Fruit fly (Drosophila melanogaster) whole organism, embryonic: Measurements from ENCODE around the gene Ns4.

Source experiments
- Awh ChIP-seq: fragments of 200-800 bp; sonication (Bioruptor generic); IDR thresholded peaks from 2 replicates; pipeline ENCODE4, ENCODE4 v1.3.6; 2022; ENCODE audit warnings: missing biosample characterization, missing genetic modification characterization
- BEAF-32 ChIP-seq: fragments of 200-800 bp; sonication (Bioruptor generic); optimal IDR thresholded peaks from 3 replicates; lab custom pipeline; 2017; ENCODE audit warnings: missing biosample characterization, missing genetic modification characterization, mild to moderate bottlenecking, moderate library complexity, missing genetic modification reagents
- CG10959 ChIP-seq: fragments of 200-800 bp; sonication (Bioruptor generic); IDR thresholded peaks from 2 replicates; pipeline ENCODE4 v1.3.6; 2022; ENCODE audit warnings: missing biosample characterization, missing genetic modification characterization
- CG11085 ChIP-seq: fragments of 200-800 bp; sonication (Bioruptor generic); IDR thresholded peaks from 2 replicates; pipeline ENCODE4 v1.3.6; 2022; ENCODE audit warnings: missing biosample characterization, missing genetic modification characterization
- CG11504 ChIP-seq: fragments of 200-800 bp; sonication (Bioruptor generic); optimal IDR thresholded peaks from 3 replicates; lab custom pipeline; 2019; ENCODE audit warnings: missing biosample characterization, mild to moderate bottlenecking, missing genetic modification characterization, moderate library complexity
- CG11723 ChIP-seq: fragments of 200-800 bp; sonication (Bioruptor generic); optimal IDR thresholded peaks from 2 replicates; lab custom pipeline; 2017; ENCODE audit warnings: missing biosample characterization, mild to moderate bottlenecking, missing genetic modification characterization
- CG1233 ChIP-seq: fragments of 200-800 bp; sonication (Bioruptor generic); optimal IDR thresholded peaks from 4 replicates; lab custom pipeline; 2018; ENCODE audit warnings: missing biosample characterization, mild to moderate bottlenecking, missing genetic modification characterization
- CG13123 ChIP-seq: fragments of 200-800 bp; sonication (Bioruptor generic); optimal IDR thresholded peaks from 2 replicates; lab custom pipeline; 2016; ENCODE audit warnings: missing biosample characterization, missing genetic modification characterization
- CG15073 ChIP-seq: fragments of 200-800 bp; sonication (Bioruptor generic); optimal IDR thresholded peaks from 2 replicates; lab custom pipeline; 2016; ENCODE audit warnings: missing biosample characterization, missing genetic modification characterization
- CG15601 ChIP-seq: fragments of 200-800 bp; sonication (Bioruptor generic); optimal IDR thresholded peaks from 3 replicates; lab custom pipeline; 2019; ENCODE audit warnings: missing biosample characterization, mild to moderate bottlenecking, missing genetic modification characterization, moderate library complexity
- CG1603 ChIP-seq: fragments of 200-800 bp; sonication (Bioruptor generic); optimal IDR thresholded peaks from 2 replicates; lab custom pipeline; 2019; ENCODE audit warnings: missing biosample characterization, mild to moderate bottlenecking, missing genetic modification characterization, moderate library complexity
- CG16779 ChIP-seq: fragments of 200-800 bp; sonication (Bioruptor generic); IDR thresholded peaks from 2 replicates; pipeline ENCODE4 v1.3.6; 2022; ENCODE audit warnings: missing biosample characterization, missing genetic modification characterization
- CG16813 ChIP-seq: fragments of 200-800 bp; sonication (Bioruptor generic); IDR thresholded peaks from 3 replicates; pipeline ENCODE4 v1.3.6; 2022; ENCODE audit warnings: missing biosample characterization, missing genetic modification characterization; ENCODE audit not compliant: partially characterized antibody
- CG18476 ChIP-seq: fragments of 200-800 bp; sonication (Bioruptor generic); optimal IDR thresholded peaks from 2 replicates; lab custom pipeline; 2016; ENCODE audit warnings: missing biosample characterization, mild to moderate bottlenecking, missing genetic modification characterization
- CG18764 ChIP-seq: fragments of 200-800 bp; sonication (Bioruptor generic); optimal IDR thresholded peaks from 3 replicates; lab custom pipeline; 2016; ENCODE audit warnings: missing biosample characterization, missing genetic modification characterization
- CG2120 ChIP-seq: fragments of 200-800 bp; sonication (Bioruptor generic); optimal IDR thresholded peaks from 3 replicates; lab custom pipeline; 2016; ENCODE audit warnings: missing biosample characterization, missing genetic modification characterization
- CG2712 ChIP-seq: fragments of 200-800 bp; optimal IDR thresholded peaks from 3 replicates; lab custom pipeline; 2019; ENCODE audit warnings: missing biosample characterization, mild to moderate bottlenecking, missing genetic modification characterization, moderate library complexity
- CG34224 ChIP-seq: fragments of 200-800 bp; sonication (Bioruptor generic); IDR thresholded peaks from 3 replicates; pipeline ENCODE4 v1.3.6; 2022; ENCODE audit warnings: missing biosample characterization, missing genetic modification characterization; ENCODE audit not compliant: partially characterized antibody
- CG4360 ChIP-seq: fragments of 200-800 bp; sonication (Bioruptor generic); IDR thresholded peaks from 2 replicates; pipeline ENCODE4 v1.3.6; 2022; ENCODE audit warnings: missing biosample characterization, missing genetic modification characterization
- CG7372 ChIP-seq: fragments of 200-800 bp; sonication (Bioruptor generic); IDR thresholded peaks from 2 replicates; pipeline ENCODE4 v1.3.6; 2022; ENCODE audit warnings: missing biosample characterization, missing genetic modification characterization
- CkIIα-i1 ChIP-seq: fragments of 200-800 bp; sonication (Bioruptor generic); IDR thresholded peaks from 2 replicates; pipeline ENCODE4 v1.3.6; 2022; ENCODE audit warnings: missing biosample characterization, missing genetic modification characterization
- CrebB ChIP-seq: fragments of 200-800 bp; sonication (Bioruptor generic); optimal IDR thresholded peaks from 3 replicates; lab custom pipeline; 2018; ENCODE audit warnings: missing biosample characterization, mild to moderate bottlenecking, missing genetic modification characterization
- D ChIP-seq, 2 experiments: fragments of 200-800 bp in 1 of 2; fragments of >200 bp in 1 of 2; sonication (Bioruptor generic) in 1 of 2; optimal IDR thresholded peaks; 2 replicates in 1 of 2; 3 replicates in 1 of 2; lab custom pipeline; 2017; ENCODE audit warnings: mild to moderate bottlenecking in 1 of 2, missing biosample characterization in 1 of 2, missing genetic modification characterization in 1 of 2, missing genetic modification reagents in 1 of 2
- Dll ChIP-seq: fragments of 200-800 bp; sonication (Bioruptor generic); IDR thresholded peaks from 4 replicates; pipeline ENCODE4 v1.3.6; 2022; ENCODE audit warnings: missing biosample characterization, missing genetic modification characterization; ENCODE audit not compliant: partially characterized antibody
- Dref ChIP-seq: fragments of 200-800 bp; sonication (Bioruptor generic); IDR thresholded peaks from 2 replicates; pipeline ENCODE4 v1.3.6; 2022; ENCODE audit warnings: missing biosample characterization, missing genetic modification characterization
- E2f1 ChIP-seq: fragments of 200-800 bp; sonication (Bioruptor generic); IDR thresholded peaks from 2 replicates; pipeline ENCODE4 v1.3.6; 2022; ENCODE audit warnings: missing biosample characterization, missing genetic modification characterization
- H2.0 ChIP-seq: fragments of 200-800 bp; sonication (Bioruptor generic); IDR thresholded peaks from 2 replicates; pipeline ENCODE4 v1.3.6; 2022; ENCODE audit warnings: missing biosample characterization, missing genetic modification characterization
- Kr ChIP-seq: fragments of 200-800 bp; sonication (Bioruptor generic); optimal IDR thresholded peaks from 2 replicates; lab custom pipeline; 2017; ENCODE audit warnings: missing biosample characterization, mild to moderate bottlenecking, missing genetic modification characterization
- Max ChIP-seq: fragments of 200-800 bp; sonication (Bioruptor generic); optimal IDR thresholded peaks from 2 replicates; lab custom pipeline; 2016; ENCODE audit warnings: missing biosample characterization, mild to moderate bottlenecking, missing genetic modification characterization
- Mrtf ChIP-seq: fragments of 200-800 bp; sonication (Bioruptor generic); IDR thresholded peaks from 3 replicates; pipeline ENCODE4 v1.3.6; 2022; ENCODE audit warnings: missing biosample characterization, missing genetic modification characterization
- Myb ChIP-seq: fragments of 200-800 bp; sonication (Bioruptor generic); optimal IDR thresholded peaks from 2 replicates; lab custom pipeline; 2016; ENCODE audit warnings: missing biosample characterization, missing genetic modification characterization
- Oaz ChIP-seq: fragments of 200-800 bp; sonication (Bioruptor generic); IDR thresholded peaks from 2 replicates; pipeline ENCODE4 v1.3.6; 2022; ENCODE audit warnings: missing biosample characterization, missing genetic modification characterization
- Sox100B ChIP-seq: fragments of 200-800 bp; sonication (Bioruptor generic); optimal IDR thresholded peaks from 3 replicates; lab custom pipeline; 2018; ENCODE audit warnings: missing biosample characterization, mild to moderate bottlenecking, missing genetic modification characterization
- Tbp ChIP-seq: fragments of >200 bp; optimal IDR thresholded peaks from 2 replicates; lab custom pipeline; 2018; ENCODE audit warnings: missing biosample characterization, missing genetic modification characterization
- bcd ChIP-seq: fragments of 200-800 bp; sonication (Bioruptor generic); optimal IDR thresholded peaks from 2 replicates; lab custom pipeline; 2017; ENCODE audit warnings: missing biosample characterization, mild to moderate bottlenecking, missing genetic modification characterization
- cas ChIP-seq: fragments of 200-800 bp; sonication (Bioruptor generic); IDR thresholded peaks from 2 replicates; pipeline ENCODE4 v1.3.6; 2022; ENCODE audit warnings: missing biosample characterization, missing genetic modification characterization
- danr ChIP-seq: fragments of 200-800 bp; sonication (Bioruptor generic); IDR thresholded peaks from 2 replicates; pipeline ENCODE4 v1.3.6; 2022; ENCODE audit warnings: missing biosample characterization, missing genetic modification characterization
- dmrt99B ChIP-seq: fragments of 200-800 bp; sonication (Bioruptor generic); optimal IDR thresholded peaks from 2 replicates; lab custom pipeline; 2018; ENCODE audit warnings: missing biosample characterization, mild to moderate bottlenecking, missing genetic modification characterization, moderate library complexity
- ems ChIP-seq: fragments of 200-800 bp; sonication (Bioruptor generic); optimal IDR thresholded peaks from 3 replicates; lab custom pipeline; 2016; ENCODE audit warnings: missing biosample characterization, missing genetic modification characterization
- grau ChIP-seq: fragments of 200-800 bp; optimal IDR thresholded peaks from 3 replicates; lab custom pipeline; 2019; ENCODE audit warnings: missing biosample characterization, mild to moderate bottlenecking, missing genetic modification characterization, moderate library complexity
- hth ChIP-seq: fragments of >200 bp; optimal IDR thresholded peaks from 2 replicates; lab custom pipeline; 2017; ENCODE audit warnings: inconsistent platforms
- ken ChIP-seq: fragments of 200-800 bp; sonication (Bioruptor generic); IDR thresholded peaks from 3 replicates; pipeline ENCODE4 v1.3.6; 2022; ENCODE audit warnings: missing biosample characterization, missing genetic modification characterization
- kni ChIP-seq: fragments of 200-800 bp; sonication (Bioruptor generic); optimal IDR thresholded peaks from 3 replicates; lab custom pipeline; 2017; ENCODE audit warnings: mild to moderate bottlenecking, missing biosample characterization, missing genetic modification reagents, missing genetic modification characterization
- lab ChIP-seq: fragments of 200-800 bp; sonication (Bioruptor generic); optimal IDR thresholded peaks from 3 replicates; lab custom pipeline; 2017; ENCODE audit warnings: missing biosample characterization, missing genetic modification characterization, mild to moderate bottlenecking, moderate library complexity, missing genetic modification reagents
- nerfin-1 ChIP-seq: fragments of 200-800 bp; sonication (Bioruptor generic); optimal IDR thresholded peaks from 3 replicates; lab custom pipeline; 2019; ENCODE audit warnings: missing biosample characterization, mild to moderate bottlenecking, missing genetic modification characterization, moderate library complexity
- run ChIP-seq: fragments of 200-800 bp; sonication (Bioruptor generic); optimal IDR thresholded peaks from 3 replicates; lab custom pipeline; 2018; ENCODE audit warnings: missing biosample characterization, mild to moderate bottlenecking, missing genetic modification characterization
- sens-2 ChIP-seq: fragments of 200-800 bp; sonication (Bioruptor generic); IDR thresholded peaks from 2 replicates; pipeline ENCODE4 v1.3.6; 2022; ENCODE audit warnings: missing biosample characterization, missing genetic modification characterization
- slp2 ChIP-seq: fragments of 200-800 bp; sonication (Bioruptor generic); optimal IDR thresholded peaks from 2 replicates; lab custom pipeline; 2016; ENCODE audit warnings: missing biosample characterization, missing genetic modification characterization
- tin ChIP-seq: fragments of 200-800 bp; sonication (Bioruptor generic); optimal IDR thresholded peaks from 3 replicates; lab custom pipeline; 2016; ENCODE audit warnings: missing biosample characterization, missing genetic modification characterization
- vnd ChIP-seq: fragments of 200-800 bp; sonication (Bioruptor generic); IDR thresholded peaks from 3 replicates; pipeline ENCODE4 v1.3.6; 2022; ENCODE audit warnings: missing biosample characterization, missing genetic modification characterization; ENCODE audit not compliant: partially characterized antibody
- wdn ChIP-seq: fragments of 200-800 bp; sonication (Bioruptor generic); IDR thresholded peaks from 2 replicates; pipeline ENCODE4 v1.3.6; 2022; ENCODE audit warnings: missing biosample characterization, missing genetic modification characterization

The Ns4 gene

dm6 chr2L:20780768-20781167 lies 28.5 kb downstream of the Ns4 start (continued):
- TF ChIP-seq ken (GFP tag; lab: Robert Waterston, UW) (peak; percentile 69; the same call in 2 of the 3 replicates), CkIIα-i1 (GFP tag; lab: Robert Waterston, UW) (no peak), nerfin-1 (tag; lab: Kevin White, UChicago) (peak; percentile 51), CG11723 (GFP tag; lab: Kevin White, UChicago) (peak; percentile 66), Tbp (GFP tag; lab: Kevin White, UChicago) (no peak), Kr (GFP tag; lab: Kevin White, UChicago) (peak; percentile 85), CG15601 (tag; lab: Kevin White, UChicago) (peak; percentile 68), Dref (no peak), vnd (GFP tag; lab: Robert Waterston, UW) (no peak), CG2120 (peak; percentile 12), CG13123 (peak; percentile 56), D (optimal IDR thresholded peaks at IDR 0.05; lab: Kevin White, UChicago) (no peak), D (GFP tag; optimal IDR thresholded peaks at IDR 0.05; lab: Kevin White, UChicago) (peak; percentile 61), grau (peak; percentile 39), CG1603 (tag; lab: Kevin White, UChicago) (peak; percentile 82), cas (GFP tag; lab: Robert Waterston, UW) (no peak), bcd (GFP tag; lab: Kevin White, UChicago) (peak; percentile 56), CG11504 (tag; lab: Kevin White, UChicago) (peak; percentile 52), Max (GFP tag; lab: Kevin White, UChicago) (peak; percentile 34), run (tag; lab: Kevin White, UChicago) (peak; percentile 11), CG16779 (no peak), CG11085 (GFP tag; lab: Robert Waterston, UW) (no peak), CrebB (peak; percentile 80), CG2712 (tag; lab: Kevin White, UChicago) (peak; percentile 57), kni (GFP tag; lab: Kevin White, UChicago) (peak; percentile 76), wdn (GFP tag; lab: Robert Waterston, UW) (no peak), H2.0 (no peak), E2f1 (no peak), CG18476 (GFP tag; lab: Kevin White, UChicago) (peak; percentile 2), dmrt99B (peak; percentile 37), Dll (GFP tag; lab: Robert Waterston, UW) (no peak), CG7372 (GFP tag; lab: Robert Waterston, UW) (no peak), CG4360 (GFP tag; lab: Robert Waterston, UW) (peak; percentile 53; the same call in 1 of the 2 replicates), Myb (GFP tag; lab: Kevin White, UChicago) (peak; percentile 4), lab (GFP tag; lab: Kevin White, UChicago) (peak; percentile 86), CG15073 (GFP tag; lab: Kevin White, UChicago) (no peak), hth (lab: Kevin White, UChicago) (no peak), Mrtf (GFP tag; lab: Robert Waterston, UW) (no peak), Oaz (GFP tag; lab: Robert Waterston, UW) (no peak), CG10959 (GFP tag; lab: Robert Waterston, UW) (peak; percentile 45; the same call in 1 of the 2 replicates), Awh (GFP tag; lab: Robert Waterston, UW) (peak; percentile 62), BEAF-32 (GFP tag; lab: Kevin White, UChicago) (no peak), danr (GFP tag; lab: Robert Waterston, UW) (peak; percentile 27; the same call in 1 of the 2 replicates), CG1233 (GFP tag; lab: Kevin White, UChicago) (peak; percentile 78), CG34224 (GFP tag; lab: Robert Waterston, UW) (no peak), ems (peak; percentile 32), sens-2 (GFP tag; lab: Robert Waterston, UW) (no peak), Sox100B (GFP tag; lab: Kevin White, UChicago) (peak; percentile 37), CG18764 (GFP tag; lab: Kevin White, UChicago) (peak; percentile 53), CG16813 (GFP tag; lab: Robert Waterston, UW) (no peak), tin (GFP tag; lab: Kevin White, UChicago) (no peak), slp2 (GFP tag; lab: Kevin White, UChicago) (peak; percentile 15)
